Fruit fly (Drosophila melanogaster) whole organism, embryonic: ENCODE data around the gene CG13671.

Experiments used
- Awh ChIP-seq: fragments of 200-800 bp; sonication (Bioruptor generic); IDR thresholded peaks from 2 replicates; pipeline ENCODE4, ENCODE4 v1.3.6; 2022; ENCODE audit warnings: missing biosample characterization, missing genetic modification characterization
- BtbVII ChIP-seq: fragments of 200-800 bp; sonication (Bioruptor generic); optimal IDR thresholded peaks from 3 replicates; lab custom pipeline; 2017; ENCODE audit warnings: missing biosample characterization, mild to moderate bottlenecking, missing genetic modification characterization
- CG10267 ChIP-seq: fragments of 200-800 bp; sonication (Bioruptor generic); optimal IDR thresholded peaks from 2 replicates; lab custom pipeline; 2018; ENCODE audit warnings: missing biosample characterization, mild to moderate bottlenecking, missing genetic modification characterization, moderate library complexity
- CG10565 ChIP-seq: fragments of 200-800 bp; sonication (Bioruptor generic); optimal IDR thresholded peaks from 3 replicates; lab custom pipeline; 2016; ENCODE audit warnings: missing biosample characterization, mild to moderate bottlenecking, missing genetic modification characterization
- CG12219 ChIP-seq: fragments of 200-800 bp; sonication (Bioruptor generic); optimal IDR thresholded peaks from 3 replicates; lab custom pipeline; 2018; ENCODE audit warnings: missing biosample characterization, mild to moderate bottlenecking, missing genetic modification characterization
- CG12769 ChIP-seq: fragments of 200-800 bp; sonication (Bioruptor generic); optimal IDR thresholded peaks from 2 replicates; lab custom pipeline; 2019; ENCODE audit warnings: missing biosample characterization, mild to moderate bottlenecking, missing genetic modification characterization, moderate library complexity
- CG17186 ChIP-seq: fragments of 200-800 bp; sonication (Bioruptor generic); optimal IDR thresholded peaks from 3 replicates; lab custom pipeline; 2017; ENCODE audit warnings: missing biosample characterization, missing genetic modification reagents, missing genetic modification characterization
- CG2129 ChIP-seq: fragments of 200-800 bp; sonication (Bioruptor generic); IDR thresholded peaks from 2 replicates; pipeline ENCODE4 v1.3.6; 2022; ENCODE audit warnings: missing biosample characterization, missing genetic modification characterization; ENCODE audit not compliant: partially characterized antibody
- CG2678 ChIP-seq: fragments of 200-800 bp; sonication (Bioruptor generic); optimal IDR thresholded peaks from 3 replicates; lab custom pipeline; 2019; ENCODE audit warnings: missing biosample characterization, mild to moderate bottlenecking, missing genetic modification characterization, moderate library complexity
- CG30431 ChIP-seq: fragments of 200-800 bp; sonication (Bioruptor generic); optimal IDR thresholded peaks from 2 replicates; lab custom pipeline; 2017; ENCODE audit warnings: missing biosample characterization, missing genetic modification characterization
- CG32532 ChIP-seq: fragments of 200-800 bp; sonication (Bioruptor generic); IDR thresholded peaks from 2 replicates; pipeline ENCODE4 v1.3.6; 2022; ENCODE audit warnings: missing biosample characterization, missing genetic modification characterization
- CG3995 ChIP-seq: fragments of 200-800 bp; sonication (Bioruptor generic); optimal IDR thresholded peaks from 3 replicates; lab custom pipeline; 2016; ENCODE audit warnings: missing biosample characterization, missing genetic modification characterization
- CG4282 ChIP-seq: fragments of 200-800 bp; sonication (Bioruptor generic); optimal IDR thresholded peaks from 2 replicates; lab custom pipeline; 2016; ENCODE audit warnings: missing biosample characterization, missing genetic modification characterization
- CG4707 ChIP-seq: fragments of 200-800 bp; sonication (Bioruptor generic); optimal IDR thresholded peaks from 2 replicates; lab custom pipeline; 2018; ENCODE audit warnings: missing biosample characterization, mild to moderate bottlenecking, missing genetic modification characterization, moderate library complexity
- CG8290 ChIP-seq, 3 experiments: fragments of 200-800 bp; sonication (Bioruptor generic); optimal IDR thresholded peaks; 2 replicates each; lab custom pipeline; 2016 to 2019; ENCODE audit warnings: missing biosample characterization in 3 of 3, missing genetic modification characterization in 3 of 3, mild to moderate bottlenecking in 2 of 3, moderate library complexity in 1 of 3
- CG8388 ChIP-seq: fragments of 200-800 bp; sonication (Bioruptor generic); optimal IDR thresholded peaks from 2 replicates; lab custom pipeline; 2019; ENCODE audit warnings: missing biosample characterization, mild to moderate bottlenecking, missing genetic modification characterization, moderate library complexity
- Dfd ChIP-seq, 2 experiments: fragments of >200 bp; optimal IDR thresholded peaks; 2 replicates each; lab custom pipeline; 2017; ENCODE audit warnings: missing biosample characterization in 2 of 2, missing genetic modification characterization in 2 of 2
- ERR ChIP-seq: fragments of 200-800 bp; sonication (Bioruptor generic); optimal IDR thresholded peaks from 2 replicates; lab custom pipeline; 2016; ENCODE audit warnings: missing biosample characterization, missing genetic modification characterization
- Fer2 ChIP-seq: fragments of 200-800 bp; sonication (Bioruptor generic); optimal IDR thresholded peaks from 2 replicates; lab custom pipeline; 2018; ENCODE audit warnings: missing biosample characterization, mild to moderate bottlenecking, missing genetic modification characterization, moderate library complexity
- Fer3 ChIP-seq: fragments of 200-800 bp; sonication (Bioruptor generic); optimal IDR thresholded peaks from 2 replicates; lab custom pipeline; 2018; ENCODE audit warnings: missing biosample characterization, mild to moderate bottlenecking, missing genetic modification characterization, moderate library complexity
- HLH3B ChIP-seq: fragments of 200-800 bp; sonication (Bioruptor generic); IDR thresholded peaks from 2 replicates; pipeline ENCODE4 v1.3.6; 2022; ENCODE audit warnings: missing biosample characterization, missing genetic modification characterization
- Hmr ChIP-seq: fragments of 200-800 bp; sonication (Bioruptor generic); optimal IDR thresholded peaks from 3 replicates; lab custom pipeline; 2017; ENCODE audit warnings: mild to moderate bottlenecking, missing biosample characterization, missing genetic modification reagents, missing genetic modification characterization
- Hmx ChIP-seq: fragments of 200-800 bp; sonication (Bioruptor generic); optimal IDR thresholded peaks from 2 replicates; lab custom pipeline; 2016; ENCODE audit warnings: missing biosample characterization, missing genetic modification characterization
- Hsf ChIP-seq: fragments of 200-800 bp; sonication (Bioruptor generic); optimal IDR thresholded peaks from 3 replicates; lab custom pipeline; 2016; ENCODE audit warnings: missing biosample characterization, missing genetic modification characterization
- MESR4 ChIP-seq: fragments of 200-800 bp; sonication (Bioruptor generic); optimal IDR thresholded peaks from 2 replicates; lab custom pipeline; 2018; ENCODE audit warnings: missing biosample characterization, mild to moderate bottlenecking, missing genetic modification characterization, moderate library complexity
- Nf-YC ChIP-seq: fragments of 200-800 bp; optimal IDR thresholded peaks from 3 replicates; lab custom pipeline; 2019; ENCODE audit warnings: missing biosample characterization, mild to moderate bottlenecking, missing genetic modification characterization, moderate library complexity
- Rfx ChIP-seq: fragments of 200-800 bp; sonication (Bioruptor generic); IDR thresholded peaks from 2 replicates; pipeline ENCODE4 v1.3.6; 2022; ENCODE audit warnings: missing biosample characterization, missing genetic modification characterization
- Sin3A ChIP-seq: fragments of >200 bp; optimal IDR thresholded peaks from 2 replicates; lab custom pipeline; 2018
- Taf1 ChIP-seq: fragments of 200-800 bp; sonication (Bioruptor generic); IDR thresholded peaks from 2 replicates; pipeline ENCODE4 v1.3.6; 2022; ENCODE audit warnings: missing biosample characterization, missing genetic modification characterization
- bsh ChIP-seq, 2 experiments: fragments of 200-800 bp; sonication (Bioruptor generic); optimal IDR thresholded peaks; 2 replicates each; lab custom pipeline; 2017 to 2018; ENCODE audit warnings: mild to moderate bottlenecking in 2 of 2, missing biosample characterization in 2 of 2, missing genetic modification characterization in 2 of 2, moderate library complexity in 1 of 2
- dmrt11E ChIP-seq: fragments of 200-800 bp; sonication (Bioruptor generic); optimal IDR thresholded peaks from 3 replicates; lab custom pipeline; 2018; ENCODE audit warnings: missing biosample characterization, mild to moderate bottlenecking, missing genetic modification characterization, moderate library complexity
- dmrt99B ChIP-seq: fragments of 200-800 bp; sonication (Bioruptor generic); optimal IDR thresholded peaks from 2 replicates; lab custom pipeline; 2018; ENCODE audit warnings: missing biosample characterization, mild to moderate bottlenecking, missing genetic modification characterization, moderate library complexity
- dpn ChIP-seq, 2 experiments: fragments of 200-800 bp; sonication (Bioruptor generic); optimal IDR thresholded peaks; 3 replicates each; lab custom pipeline; 2016; ENCODE audit warnings: missing biosample characterization in 2 of 2, missing genetic modification characterization in 2 of 2
- esg ChIP-seq: fragments of 200-800 bp; sonication (Bioruptor generic); conservative IDR thresholded peaks from 2 replicates; pipeline ENCODE4 v1.3.6; 2022; ENCODE audit warnings: missing biosample characterization, missing genetic modification characterization
- hbn ChIP-seq: fragments of 200-800 bp; sonication (Bioruptor generic); IDR thresholded peaks from 2 replicates; pipeline ENCODE4 v1.3.6; 2022; ENCODE audit warnings: missing biosample characterization, missing genetic modification characterization; ENCODE audit not compliant: partially characterized antibody
- hth ChIP-seq: fragments of >200 bp; optimal IDR thresholded peaks from 2 replicates; lab custom pipeline; 2017; ENCODE audit warnings: inconsistent platforms
- kay ChIP-seq: fragments of 200-800 bp; sonication (Bioruptor generic); optimal IDR thresholded peaks from 2 replicates; lab custom pipeline; 2016; ENCODE audit warnings: missing biosample characterization, missing genetic modification characterization
- klu ChIP-seq: fragments of 200-800 bp; sonication (Bioruptor generic); IDR thresholded peaks from 2 replicates; pipeline ENCODE4 v1.3.6; 2022; ENCODE audit warnings: missing biosample characterization, missing genetic modification characterization
- lbe ChIP-seq: fragments of 200-800 bp; sonication (Bioruptor generic); optimal IDR thresholded peaks from 2 replicates; lab custom pipeline; 2016; ENCODE audit warnings: missing biosample characterization, mild to moderate bottlenecking, missing genetic modification characterization
- lilli ChIP-seq: fragments of 200-800 bp; sonication (Bioruptor generic); optimal IDR thresholded peaks from 3 replicates; lab custom pipeline; 2016; ENCODE audit warnings: missing biosample characterization, missing genetic modification characterization
- nau ChIP-seq: fragments of 200-800 bp; sonication (Bioruptor generic); optimal IDR thresholded peaks from 3 replicates; lab custom pipeline; 2017; ENCODE audit warnings: missing biosample characterization, mild to moderate bottlenecking, missing genetic modification characterization, missing genetic modification reagents
- odd ChIP-seq: fragments of 200-800 bp; sonication (Bioruptor generic); optimal IDR thresholded peaks from 2 replicates; lab custom pipeline; 2017; ENCODE audit warnings: missing biosample characterization, mild to moderate bottlenecking, missing genetic modification characterization
- onecut ChIP-seq: fragments of 200-800 bp; sonication (Bioruptor generic); IDR thresholded peaks from 2 replicates; pipeline ENCODE4 v1.3.6; 2022; ENCODE audit warnings: missing biosample characterization, missing genetic modification characterization
- pb ChIP-seq: fragments of 200-800 bp; sonication (Bioruptor generic); optimal IDR thresholded peaks from 3 replicates; lab custom pipeline; 2016; ENCODE audit warnings: missing biosample characterization, missing genetic modification characterization
- pfk ChIP-seq: fragments of 200-800 bp; sonication (Bioruptor generic); optimal IDR thresholded peaks from 2 replicates; lab custom pipeline; 2018; ENCODE audit warnings: missing biosample characterization, mild to moderate bottlenecking, missing genetic modification characterization, moderate library complexity
- repo ChIP-seq: fragments of 200-800 bp; sonication (Bioruptor generic); optimal IDR thresholded peaks from 2 replicates; lab custom pipeline; 2016; ENCODE audit warnings: missing biosample characterization, missing genetic modification characterization
- seq ChIP-seq: fragments of 200-800 bp; sonication (Bioruptor generic); IDR thresholded peaks from 2 replicates; pipeline ENCODE4 v1.3.6; 2022; ENCODE audit warnings: missing biosample characterization, missing genetic modification characterization
- sisA ChIP-seq: fragments of 200-800 bp; sonication (Bioruptor generic); IDR thresholded peaks from 2 replicates; pipeline ENCODE4 v1.3.6; 2022; ENCODE audit warnings: missing biosample characterization, missing genetic modification characterization
- sr ChIP-seq: fragments of 200-800 bp; sonication (Bioruptor generic); IDR thresholded peaks from 3 replicates; pipeline ENCODE4 v1.3.6; 2022; ENCODE audit warnings: missing biosample characterization, missing genetic modification characterization
- tap ChIP-seq: fragments of 200-800 bp; optimal IDR thresholded peaks from 3 replicates; lab custom pipeline; 2019; ENCODE audit warnings: missing biosample characterization, mild to moderate bottlenecking, missing genetic modification characterization, moderate library complexity
- toy ChIP-seq: fragments of 200-800 bp; sonication (Bioruptor generic); IDR thresholded peaks from 2 replicates; pipeline ENCODE4 v1.3.6; 2022; ENCODE audit warnings: missing biosample characterization, missing genetic modification characterization
- trem ChIP-seq: fragments of 200-800 bp; optimal IDR thresholded peaks from 3 replicates; lab custom pipeline; 2019; ENCODE audit warnings: missing biosample characterization, mild to moderate bottlenecking, missing genetic modification characterization, moderate library complexity

Gene CG13671

DNA sequence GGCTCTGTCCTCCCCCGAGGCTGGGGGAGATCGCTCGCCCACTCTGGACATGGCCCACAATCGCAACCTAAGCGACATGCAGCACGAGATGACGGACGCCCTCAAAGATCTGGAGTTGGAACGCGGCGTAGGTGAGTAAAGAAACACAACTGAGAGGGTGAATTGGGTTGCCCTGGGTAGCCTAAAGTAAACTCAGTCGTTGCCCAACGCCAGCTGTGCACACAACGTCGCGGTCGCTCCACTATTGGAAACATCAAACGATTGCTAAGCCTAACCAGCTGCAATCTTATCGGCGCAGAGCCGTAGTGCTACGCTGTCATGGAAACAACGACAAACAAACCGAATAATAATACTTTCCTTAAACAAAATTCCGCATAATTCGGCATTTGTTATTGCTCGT lies 47.5 kb downstream of the CG13671 start (continued):
- TF ChIP-seq onecut (GFP tag; lab: Robert Waterston, UW) (peak; percentile 40), hbn (GFP tag; lab: Robert Waterston, UW) (no peak), CG30431 (GFP tag; lab: Kevin White, UChicago) (no peak), CG12769 (tag; lab: Kevin White, UChicago) (no peak), CG8388 (GFP tag; lab: Kevin White, UChicago) (no peak), Taf1 (GFP tag; lab: Robert Waterston, UW) (no peak), Nf-YC (tag; lab: Kevin White, UChicago) (no peak), BtbVII (GFP tag; lab: Kevin White, UChicago) (no peak), sr (GFP tag; lab: Robert Waterston, UW) (no peak), CG4707 (no peak), Awh (peak; percentile 31; the same call in 1 of the 2 replicates), kay (GFP tag; lab: Kevin White, UChicago) (no peak), repo (GFP tag; lab: Kevin White, UChicago) (no peak), tap (tag; lab: Kevin White, UChicago) (no peak), klu (no peak), CG32532 (GFP tag; lab: Robert Waterston, UW) (no peak), Fer2 (no peak), sisA (GFP tag; lab: Robert Waterston, UW) (no peak), CG8290 (GFP tag; optimal IDR thresholded peaks at IDR 0.05; lab: Kevin White, UChicago) (no peak), CG8290 (tag; optimal IDR thresholded peaks at IDR 0.05; lab: Kevin White, UChicago) (no peak), toy (GFP tag; lab: Robert Waterston, UW) (no peak), trem (tag; lab: Kevin White, UChicago) (no peak), CG10565 (GFP tag; lab: Kevin White, UChicago) (no peak), Sin3A (lab: Kevin White, UChicago) (no peak), Fer3 (tag; lab: Kevin White, UChicago) (peak; percentile 19), MESR4 (GFP tag; lab: Kevin White, UChicago) (no peak), hth (lab: Kevin White, UChicago) (no peak), dpn (GFP tag; optimal IDR thresholded peaks at IDR 0.05; lab: Kevin White, UChicago) (peak in 1 of 2 experiments; percentile 9), bsh (GFP tag; optimal IDR thresholded peaks at IDR 0.05; lab: Kevin White, UChicago) (peak in 1 of 2 experiments; percentile 22), CG3995 (GFP tag; lab: Kevin White, UChicago) (no peak), pb (GFP tag; lab: Kevin White, UChicago) (no peak), CG2129 (GFP tag; lab: Robert Waterston, UW) (no peak), lbe (no peak), Hmr (GFP tag; lab: Kevin White, UChicago) (no peak), dmrt99B (tag; lab: Kevin White, UChicago) (no peak), pfk (GFP tag; lab: Kevin White, UChicago) (peak; percentile 22), Rfx (GFP tag; lab: Robert Waterston, UW) (peak; percentile 51; the same call in 1 of the 2 replicates), Hmx (GFP tag; lab: Kevin White, UChicago) (no peak), CG2678 (no peak), nau (GFP tag; lab: Kevin White, UChicago) (no peak), esg (GFP tag; lab: Robert Waterston, UW) (no peak), HLH3B (peak; percentile 45; the same call in 1 of the 2 replicates), lilli (GFP tag; lab: Kevin White, UChicago) (no peak), CG17186 (GFP tag; lab: Kevin White, UChicago) (no peak), dmrt11E (tag; lab: Kevin White, UChicago) (no peak), seq (peak; percentile 50; the same call in 1 of the 2 replicates), CG10267 (no peak), CG12219 (no peak), odd (GFP tag; lab: Kevin White, UChicago) (no peak), ERR (GFP tag; lab: Kevin White, UChicago) (no peak), CG4282 (GFP tag; lab: Kevin White, UChicago) (no peak), Hsf (GFP tag; lab: Kevin White, UChicago) (no peak), Dfd (GFP tag; optimal IDR thresholded peaks at IDR 0.05; lab: Kevin White, UChicago) (no peak)
